Worm (Caenorhabditis elegans) whole organism, mixed stage, embryonic: ENCODE results near the gene F54E4.3.

Experiments
- M03D4.4 ChIP-seq: sonication (generic microtip); optimal IDR thresholded peaks from 2 replicates; lab custom pipeline; 2017; ENCODE audit warnings: mild to moderate bottlenecking, missing genetic modification characterization, missing compliant biosample characterization
- bed-3 ChIP-seq: fragments of 200-800 bp; sonication (Bioruptor generic); optimal IDR thresholded peaks from 3 replicates; lab custom pipeline; 2018; ENCODE audit warnings: mild to moderate bottlenecking, missing genetic modification characterization, moderate library complexity, missing compliant biosample characterization
- blmp-1 ChIP-seq: fragments of 150-350 bp; optimal IDR thresholded peaks from 2 replicates; lab custom pipeline; 2014; ENCODE audit warnings: missing biosample characterization, missing genetic modification characterization
- ceh-39 ChIP-seq: fragments of 150-350 bp; optimal IDR thresholded peaks from 2 replicates; lab custom pipeline; 2014; ENCODE audit warnings: missing biosample characterization, missing genetic modification characterization
- ceh-43 ChIP-seq: fragments of 200-800 bp; sonication (Bioruptor generic); optimal IDR thresholded peaks from 2 replicates; lab custom pipeline; 2018; ENCODE audit warnings: mild to moderate bottlenecking, missing genetic modification characterization, moderate library complexity, missing compliant biosample characterization
- ceh-83 ChIP-seq: fragments of 200-800 bp; sonication (Bioruptor generic); optimal IDR thresholded peaks from 2 replicates; lab custom pipeline; 2018; ENCODE audit warnings: mild to moderate bottlenecking, missing genetic modification characterization, missing compliant biosample characterization
- ces-1 ChIP-seq: fragments of 150-350 bp; optimal IDR thresholded peaks from 2 replicates; lab custom pipeline; 2014; ENCODE audit warnings: missing biosample characterization, missing genetic modification reagents, missing genetic modification characterization
- cnd-1 ChIP-seq: fragments of 200-800 bp; sonication (Bioruptor generic); optimal IDR thresholded peaks from 2 replicates; lab custom pipeline; 2018; ENCODE audit warnings: mild to moderate bottlenecking, missing genetic modification characterization, missing compliant biosample characterization
- drap-1 ChIP-seq: fragments of 200-800 bp; sonication (Bioruptor generic); optimal IDR thresholded peaks from 3 replicates; lab custom pipeline; 2018; ENCODE audit warnings: mild to moderate bottlenecking, missing genetic modification characterization, missing compliant biosample characterization
- elt-1 ChIP-seq: sonication (generic microtip); optimal IDR thresholded peaks from 2 replicates; lab custom pipeline; 2017; ENCODE audit warnings: missing genetic modification characterization, mild to moderate bottlenecking, missing compliant biosample characterization, antibody characterized with exemption, moderate library complexity, borderline replicate concordance; ENCODE audit not compliant: insufficient read depth
- elt-3 ChIP-seq: fragments of 150-350 bp; optimal IDR thresholded peaks from 2 replicates; lab custom pipeline; 2014; ENCODE audit warnings: missing biosample characterization, missing genetic modification characterization
- flh-1 ChIP-seq: fragments of 200-800 bp; sonication (Bioruptor generic); optimal IDR thresholded peaks from 2 replicates; lab custom pipeline; 2018; ENCODE audit warnings: mild to moderate bottlenecking, missing genetic modification characterization, moderate library complexity, missing compliant biosample characterization
- ham-2 ChIP-seq: fragments of 200-800 bp; sonication (Bioruptor generic); optimal IDR thresholded peaks from 2 replicates; lab custom pipeline; 2018; ENCODE audit warnings: mild to moderate bottlenecking, missing genetic modification characterization, missing compliant biosample characterization
- hlh-1 ChIP-seq: fragments of 150-350 bp; optimal IDR thresholded peaks from 2 replicates; lab custom pipeline; 2014; ENCODE audit warnings: missing biosample characterization, missing genetic modification reagents, missing genetic modification characterization
- lin-13 ChIP-seq: fragments of 150-350 bp; optimal IDR thresholded peaks from 2 replicates; lab custom pipeline; 2014; ENCODE audit warnings: missing biosample characterization, missing genetic modification characterization
- lin-32 ChIP-seq: fragments of 200-800 bp; sonication (Bioruptor generic); optimal IDR thresholded peaks from 2 replicates; lab custom pipeline; 2018; ENCODE audit warnings: mild to moderate bottlenecking, missing genetic modification characterization, missing compliant biosample characterization
- lsy-2 ChIP-seq: fragments of 150-350 bp; optimal IDR thresholded peaks from 2 replicates; lab custom pipeline; 2014; ENCODE audit warnings: missing biosample characterization, missing genetic modification characterization
- mab-5 ChIP-seq: fragments of 150-350 bp; optimal IDR thresholded peaks from 2 replicates; lab custom pipeline; 2014; ENCODE audit warnings: missing biosample characterization, missing genetic modification characterization
- mls-2 ChIP-seq: sonication (generic microtip); optimal IDR thresholded peaks from 2 replicates; lab custom pipeline; 2016; ENCODE audit warnings: mild to moderate bottlenecking, missing genetic modification characterization, moderate library complexity, missing compliant biosample characterization
- nhr-12 ChIP-seq: fragments of 150-350 bp; optimal IDR thresholded peaks from 2 replicates; lab custom pipeline; 2014; ENCODE audit warnings: missing biosample characterization, missing genetic modification characterization
- nhr-2 ChIP-seq: fragments of 150-350 bp; optimal IDR thresholded peaks from 2 replicates; lab custom pipeline; 2014; ENCODE audit warnings: missing biosample characterization, missing genetic modification characterization
- nhr-28 ChIP-seq: fragments of 150-350 bp; optimal IDR thresholded peaks from 2 replicates; lab custom pipeline; 2014; ENCODE audit warnings: missing biosample characterization, missing genetic modification characterization
- nhr-76 ChIP-seq: sonication (generic microtip); optimal IDR thresholded peaks from 2 replicates; lab custom pipeline; 2017; ENCODE audit warnings: missing biosample characterization, missing genetic modification characterization
- pha-4 ChIP-seq: fragments of 150-350 bp; optimal IDR thresholded peaks from 2 replicates; lab custom pipeline; 2018; ENCODE audit warnings: missing biosample characterization, missing genetic modification reagents, missing genetic modification characterization
- sem-2 ChIP-seq: fragments of 200-800 bp; sonication (Bioruptor generic); optimal IDR thresholded peaks from 2 replicates; lab custom pipeline; 2018; ENCODE audit warnings: mild to moderate bottlenecking, missing genetic modification characterization, missing compliant biosample characterization
- snpc-4 ChIP-seq: fragments of 150-350 bp; optimal IDR thresholded peaks from 2 replicates; lab custom pipeline; 2014; ENCODE audit warnings: missing biosample characterization, missing genetic modification characterization
- sptf-1 ChIP-seq: sonication (generic microtip); optimal IDR thresholded peaks from 2 replicates; lab custom pipeline; 2017; ENCODE audit warnings: mild to moderate bottlenecking, missing genetic modification characterization, moderate library complexity, missing compliant biosample characterization
- unc-120 ChIP-seq: sonication (generic microtip); optimal IDR thresholded peaks from 2 replicates; lab custom pipeline; 2017; ENCODE audit warnings: missing genetic modification characterization, missing compliant biosample characterization; ENCODE audit not compliant: poor library complexity, severe bottlenecking
- unc-39 ChIP-seq: fragments of 150-350 bp; optimal IDR thresholded peaks from 2 replicates; lab custom pipeline; 2014; ENCODE audit warnings: missing biosample characterization, missing genetic modification characterization
- unc-62 ChIP-seq: fragments of 150-350 bp; optimal IDR thresholded peaks from 2 replicates; lab custom pipeline; 2014; ENCODE audit warnings: missing biosample characterization, missing genetic modification reagents, missing genetic modification characterization
- zip-8 ChIP-seq: fragments of 150-350 bp; optimal IDR thresholded peaks from 2 replicates; lab custom pipeline; 2014; ENCODE audit warnings: missing biosample characterization, missing genetic modification characterization
- ztf-11 ChIP-seq: fragments of 150-350 bp; optimal IDR thresholded peaks from 2 replicates; lab custom pipeline; 2014; ENCODE audit warnings: missing biosample characterization, missing genetic modification characterization

The F54E4.3 gene

DNA sequence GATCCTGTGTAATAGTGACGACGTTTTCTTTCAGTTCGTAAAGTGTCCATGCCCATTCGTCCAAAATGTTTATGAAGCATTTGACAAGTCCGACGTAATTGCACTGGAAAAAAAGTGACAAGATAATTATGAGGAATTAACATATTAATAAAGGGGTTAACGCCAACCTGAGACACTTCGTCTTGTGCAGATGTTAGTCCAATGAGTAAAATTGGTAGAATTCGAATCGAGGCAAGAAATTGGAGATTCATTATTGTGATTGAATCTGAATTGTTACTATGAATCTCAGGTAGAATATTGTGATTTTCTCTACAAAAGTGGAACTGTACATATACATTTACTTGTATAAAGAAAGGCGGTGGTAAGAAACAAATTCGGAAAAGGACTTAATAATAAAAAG, at the start of gene F54E4.3:
TSS of gene F54E4.3 (minus strand) at position 265 of the 400 bp plus-strand sequence.
- TF ChIP-seq unc-62 (GFP tag; lab: Kevin White, UChicago) (peak; percentile 41), mls-2 (tag; lab: Kevin White, UChicago) (no peak), sptf-1 (tag; lab: Kevin White, UChicago) (no peak), ceh-39 (tag; lab: Kevin White, UChicago) (no peak)

DNA sequence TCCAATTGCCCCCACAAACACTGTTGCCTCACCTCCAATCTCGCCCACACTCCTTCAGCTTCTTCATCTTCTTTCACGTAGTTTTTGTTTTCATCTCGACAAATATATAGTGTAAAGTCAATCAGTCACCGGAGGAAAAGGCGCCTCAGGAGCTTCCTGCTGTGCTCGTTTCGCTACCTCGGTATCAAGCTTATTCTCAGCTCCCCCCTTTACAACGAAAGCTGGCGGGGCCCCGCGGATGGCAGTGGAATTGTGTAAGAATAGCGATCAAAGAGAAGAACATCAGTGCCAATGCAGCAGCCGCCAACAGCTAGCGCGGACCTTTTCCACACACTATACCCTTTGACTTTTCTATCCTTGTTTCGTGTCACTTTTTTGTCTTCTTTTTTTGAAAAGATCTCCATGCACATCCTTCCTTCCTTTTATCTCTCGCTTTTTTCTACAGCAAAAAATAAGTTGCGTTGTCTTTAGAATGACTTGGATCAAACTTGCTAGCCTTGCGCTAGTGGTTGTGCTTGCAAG, 48.2 kb upstream of the F54E4.3 start, which contains the start of gene csq-1:
TSS of gene csq-1 (plus strand) at position 472 of the 522 bp plus-strand sequence.
- TF ChIP-seq hlh-1 (tag; lab: Kevin White, UChicago), result peak; percentile 69
- TF ChIP-seq ham-2 (GFP tag; lab: Kevin White, UChicago), result no peak
- peak; percentile 66 for TF ChIP-seq unc-120 (tag; lab: Kevin White, UChicago)
- TF ChIP-seq unc-39 (tag; lab: Kevin White, UChicago), result no peak
- TF ChIP-seq unc-62 (GFP tag; lab: Kevin White, UChicago), result peak; percentile 53

DNA sequence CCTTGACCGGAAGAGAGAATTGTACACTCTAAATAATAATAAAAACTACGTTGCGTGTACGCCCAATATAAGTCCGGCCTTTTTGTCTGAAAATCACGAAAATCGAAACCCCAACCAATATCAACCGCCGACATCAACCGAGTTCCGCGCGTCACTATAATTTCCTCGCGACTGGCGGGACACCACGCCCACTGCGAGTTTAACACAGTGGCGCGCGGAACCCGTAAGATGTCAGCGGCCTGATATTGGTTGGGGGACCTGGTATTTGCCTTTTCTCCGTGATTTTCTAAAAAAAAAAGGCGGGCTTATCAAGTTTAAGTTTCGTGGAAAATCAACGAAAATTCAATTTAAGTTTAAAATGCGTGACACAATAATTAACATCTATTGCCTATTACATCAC, 44.3 kb upstream of the F54E4.3 start:
- no peak for TF ChIP-seq drap-1 (GFP tag; lab: Kevin White, UChicago)
- TF ChIP-seq nhr-2, result no peak
- TF ChIP-seq ces-1, result no peak
- no peak for TF ChIP-seq lin-13 (tag; lab: Kevin White, UChicago)
- TF ChIP-seq ceh-43 (GFP tag; lab: Kevin White, UChicago), result no peak
- no peak for TF ChIP-seq unc-120 (tag; lab: Kevin White, UChicago)
- TF ChIP-seq sem-2 (GFP tag; lab: Kevin White, UChicago), result no peak
- no peak for TF ChIP-seq zip-8 (tag; lab: Kevin White, UChicago)
- no peak for TF ChIP-seq mab-5 (tag; lab: Kevin White, UChicago)
- no peak for TF ChIP-seq elt-3 (tag; lab: Kevin White, UChicago)
- TF ChIP-seq nhr-12, result no peak
- no peak for TF ChIP-seq flh-1 (GFP tag; lab: Kevin White, UChicago)
- TF ChIP-seq M03D4.4, result no peak
- TF ChIP-seq blmp-1 (tag; lab: Kevin White, UChicago), result no peak
- no peak for TF ChIP-seq sptf-1 (tag; lab: Kevin White, UChicago)
- TF ChIP-seq lsy-2 (tag; lab: Kevin White, UChicago), result no peak
- TF ChIP-seq lin-32 (GFP tag; lab: Kevin White, UChicago), result no peak

DNA sequence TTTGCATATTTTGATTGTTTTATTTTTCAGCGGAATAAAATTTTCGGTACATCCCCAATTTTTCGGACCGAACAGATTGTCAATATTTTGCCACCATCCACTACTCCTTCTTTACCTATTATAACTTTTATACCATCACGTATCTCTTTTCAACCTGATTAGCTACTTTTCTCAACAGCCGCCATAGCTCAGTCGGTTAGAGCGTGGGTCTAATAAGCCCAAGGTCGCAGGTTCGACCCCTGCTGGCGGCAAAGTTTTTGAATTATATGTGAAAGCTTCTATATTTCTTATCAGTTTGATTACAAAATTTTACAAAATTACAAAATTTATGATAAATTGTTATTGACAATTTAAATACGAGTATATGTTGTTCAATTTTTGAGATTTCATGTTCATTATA, 42.8 kb upstream of the F54E4.3 start:
- TF ChIP-seq mls-2 (tag; lab: Kevin White, UChicago), result no peak
- TF ChIP-seq nhr-76 (tag; lab: Kevin White, UChicago), result no peak
- TF ChIP-seq snpc-4 (tag; lab: Kevin White, UChicago), result no peak
- TF ChIP-seq ceh-43 (GFP tag; lab: Kevin White, UChicago), result no peak
- TF ChIP-seq bed-3 (GFP tag; lab: Kevin White, UChicago), result no peak
- TF ChIP-seq ceh-39 (tag; lab: Kevin White, UChicago), result no peak
- no peak for TF ChIP-seq unc-62 (GFP tag; lab: Kevin White, UChicago)
- no peak for TF ChIP-seq cnd-1 (tag; lab: Kevin White, UChicago)

DNA sequence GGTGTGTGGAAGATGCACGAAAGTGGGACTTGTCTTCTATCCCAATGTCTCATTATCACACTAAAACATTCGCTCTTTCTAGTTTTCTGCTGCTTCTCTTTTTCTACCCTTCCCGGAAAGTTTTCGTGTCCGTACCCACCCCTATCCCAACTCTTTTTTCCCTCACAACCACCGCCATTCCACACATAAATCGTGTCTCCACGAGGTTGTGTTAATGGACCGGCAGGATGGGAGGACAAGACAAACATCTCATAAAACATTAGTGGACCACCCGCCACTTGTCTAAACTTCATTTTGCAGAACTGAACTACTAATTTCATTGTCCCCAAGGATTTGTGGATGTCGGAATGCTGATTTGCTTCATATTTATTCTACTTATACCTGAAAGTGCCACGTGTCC, 37.8 kb upstream of the F54E4.3 start, which contains the start of gene slt-1:
TSS of gene slt-1 (plus strand) at position 301 of the 400 bp plus-strand sequence.
- TF ChIP-seq unc-120 (tag; lab: Kevin White, UChicago) (peak; percentile 32), lin-13 (tag; lab: Kevin White, UChicago) (no peak)
- TF ChIP-seq, all 35 proteins: peak for 1

DNA sequence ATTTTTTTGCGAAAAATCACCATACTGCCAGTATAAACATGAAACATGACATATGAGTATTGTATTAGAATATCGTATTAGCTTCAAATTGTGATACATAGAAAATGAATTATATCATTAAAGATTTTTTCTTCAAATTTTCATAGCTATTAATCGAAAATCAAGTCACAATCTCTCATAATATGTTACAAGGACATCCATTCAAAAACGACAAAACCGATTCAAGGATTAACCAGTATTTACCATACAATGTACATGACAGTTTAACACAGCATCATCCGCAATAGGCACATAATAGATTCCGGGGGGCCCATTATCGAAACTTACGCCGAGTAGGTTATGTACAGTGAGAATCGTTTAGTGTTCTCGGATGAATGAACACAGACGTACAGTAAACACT, 35.1 kb upstream of the F54E4.3 start:
- TF ChIP-seq unc-62 (GFP tag; lab: Kevin White, UChicago), result no peak
- no peak for TF ChIP-seq ceh-83 (GFP tag; lab: Kevin White, UChicago)
- TF ChIP-seq nhr-28, result no peak
- no peak for TF ChIP-seq drap-1 (GFP tag; lab: Kevin White, UChicago)
- TF ChIP-seq M03D4.4, result no peak
- no peak for TF ChIP-seq ztf-11 (tag; lab: Kevin White, UChicago)
- no peak for TF ChIP-seq cnd-1 (tag; lab: Kevin White, UChicago)
- TF ChIP-seq zip-8 (tag; lab: Kevin White, UChicago), result no peak
- no peak for TF ChIP-seq unc-39 (tag; lab: Kevin White, UChicago)
- no peak for TF ChIP-seq pha-4 (tag; lab: Kevin White, UChicago)
- TF ChIP-seq lin-13 (tag; lab: Kevin White, UChicago), result no peak
- TF ChIP-seq nhr-76 (tag; lab: Kevin White, UChicago), result no peak
- no peak for TF ChIP-seq flh-1 (GFP tag; lab: Kevin White, UChicago)
- TF ChIP-seq nhr-12, result no peak
- no peak for TF ChIP-seq ces-1
- no peak for TF ChIP-seq nhr-2
- no peak for TF ChIP-seq lin-32 (GFP tag; lab: Kevin White, UChicago)
- no peak for TF ChIP-seq elt-1 (tag; lab: Kevin White, UChicago)
- no peak for TF ChIP-seq blmp-1 (tag; lab: Kevin White, UChicago)
- no peak for TF ChIP-seq hlh-1 (tag; lab: Kevin White, UChicago)
